Fruit fly (Drosophila melanogaster): ENCODE results near the gene CRMP.
A peak's percentile ranks its signal among the peaks of the same experiment; 100 is the strongest.

CRMP gene

DNA sequence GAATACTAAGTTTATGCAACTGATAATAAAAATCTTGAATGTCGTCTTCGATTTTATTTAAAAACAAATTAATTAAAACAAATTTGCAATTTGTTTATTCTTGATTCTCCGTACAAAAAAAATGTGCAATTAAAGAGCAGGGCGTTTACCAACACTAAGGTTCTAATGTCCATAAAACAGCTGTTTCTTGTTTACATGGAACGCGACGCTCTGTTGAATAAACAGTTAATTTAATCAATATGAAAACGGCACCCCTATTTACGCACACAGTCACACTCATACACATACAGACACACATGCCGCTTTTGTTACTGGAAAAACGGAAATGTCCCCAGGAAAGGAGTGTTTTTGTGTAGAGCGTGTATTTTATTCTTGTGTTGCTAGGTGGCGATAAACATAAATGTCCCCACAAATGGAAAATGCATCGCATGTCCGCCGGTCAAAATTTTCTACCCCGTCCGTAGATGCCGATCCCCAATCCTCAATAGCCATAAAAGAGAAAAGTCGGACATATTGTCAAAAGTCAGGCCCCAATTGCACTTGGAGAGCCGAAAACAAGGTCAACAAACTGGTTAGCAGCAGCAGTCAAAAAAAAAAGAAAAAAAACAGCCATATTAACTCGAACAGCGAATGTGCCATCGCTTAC, 52.2 kb downstream of the CRMP start (continued):
- TF ChIP-seq bsh (GFP tag; optimal IDR thresholded peaks at IDR 0.05) (peak; percentile 11 to 82), jing (GFP tag; optimal IDR thresholded peaks at IDR 0.05) (no peak), hb (GFP tag; IDR thresholded peaks at IDR 0.05; ENCODE audit: partially characterized antibody) (no peak), nerfin-1 (tag; optimal IDR thresholded peaks at IDR 0.05) (peak; percentile 87), shn (GFP tag; optimal IDR thresholded peaks at IDR 0.05) (peak; percentile 52), CG31441 (GFP tag; IDR thresholded peaks at IDR 0.05) (no peak), CG3838 (GFP tag; optimal IDR thresholded peaks at IDR 0.05) (peak; percentile 64), CG12219 (GFP tag; optimal IDR thresholded peaks at IDR 0.05) (peak; percentile 75), CG10543 (GFP tag; optimal IDR thresholded peaks at IDR 0.05) (peak; percentile 90), Side (GFP tag; optimal IDR thresholded peaks at IDR 0.05) (peak; percentile 77), CG9876 (GFP tag; optimal IDR thresholded peaks at IDR 0.05) (peak; percentile 51), CG17802 (tag; optimal IDR thresholded peaks at IDR 0.05) (no peak), CG6683 (GFP tag; optimal IDR thresholded peaks at IDR 0.05) (peak; percentile 70), CG1792 (GFP tag; optimal IDR thresholded peaks at IDR 0.05) (peak; percentile 72), CG14965 (GFP tag; optimal IDR thresholded peaks at IDR 0.05; ENCODE audit: borderline replicate concordance) (peak; percentile 45), sisA (GFP tag; IDR thresholded peaks at IDR 0.05) (no peak), cato (GFP tag; optimal IDR thresholded peaks at IDR 0.05; ENCODE audit: borderline replicate concordance) (peak; percentile 54), Xrp1 (GFP tag; IDR thresholded peaks at IDR 0.05) (no peak), CG6689 (GFP tag; IDR thresholded peaks at IDR 0.05) (no peak), CrebB (tag; optimal IDR thresholded peaks at IDR 0.05) (peak; percentile 83), CG12104 (GFP tag; optimal IDR thresholded peaks at IDR 0.05) (peak; percentile 34), az2 (GFP tag; optimal IDR thresholded peaks at IDR 0.05) (peak; percentile 40), CG10321 (GFP tag; IDR thresholded peaks at IDR 0.05) (no peak), CHES-1-like (GFP tag; optimal IDR thresholded peaks at IDR 0.05) (peak; percentile 74), Antp (GFP tag; optimal IDR thresholded peaks at IDR 0.05) (peak; percentile 56), E2f2 (GFP tag; IDR thresholded peaks at IDR 0.05) (no peak), CG10267 (tag; optimal IDR thresholded peaks at IDR 0.05) (peak; percentile 97), sd (tag; optimal IDR thresholded peaks at IDR 0.05) (peak; percentile 48), stwl (tag; optimal IDR thresholded peaks at IDR 0.05) (peak; percentile 86), CG14860 (GFP tag; IDR thresholded peaks at IDR 0.05; ENCODE audit: partially characterized antibody) (no peak), CG12236 (GFP tag; optimal IDR thresholded peaks at IDR 0.05) (peak; percentile 77), CG15011 (GFP tag; optimal IDR thresholded peaks at IDR 0.05) (peak; percentile 64), CG3281 (GFP tag; optimal IDR thresholded peaks at IDR 0.05) (peak; percentile 78), pzg (GFP tag; optimal IDR thresholded peaks at IDR 0.05) (peak; percentile 30), Rx (GFP tag; IDR thresholded peaks at IDR 0.05) (no peak), zfh1 (GFP tag; IDR thresholded peaks at IDR 0.05) (no peak), CG10274 (GFP tag; optimal IDR thresholded peaks at IDR 0.05) (peak; percentile 11), Mes4 (GFP tag; optimal IDR thresholded peaks at IDR 0.05) (peak; percentile 69), E2f1 (GFP tag; IDR thresholded peaks at IDR 0.05) (no peak), CkIIα-i1 (GFP tag; IDR thresholded peaks at IDR 0.05) (no peak), da (GFP tag; optimal IDR thresholded peaks at IDR 0.05) (no peak), ems (GFP tag; optimal IDR thresholded peaks at IDR 0.05) (peak; percentile 33), pum (GFP tag; optimal IDR thresholded peaks at IDR 0.05) (peak; percentile 28), CG4854 (GFP tag; optimal IDR thresholded peaks at IDR 0.05) (peak; percentile 77), Ssrp (tag; optimal IDR thresholded peaks at IDR 0.05) (no peak), fd64A (GFP tag; optimal IDR thresholded peaks at IDR 0.05) (peak; percentile 86), CG33557 (GFP tag; optimal IDR thresholded peaks at IDR 0.05) (peak; percentile 90), ken (GFP tag; IDR thresholded peaks at IDR 0.05) (no peak), CG1602 (GFP tag; optimal IDR thresholded peaks at IDR 0.05) (peak; percentile 54), slbo (GFP tag; IDR thresholded peaks at IDR 0.05) (no peak)
